Fruit fly (Drosophila melanogaster): ENCODE results near the gene CG7992.
A peak's percentile ranks its signal among the peaks of the same experiment; 100 is the strongest.

CG7992 gene

DNA sequence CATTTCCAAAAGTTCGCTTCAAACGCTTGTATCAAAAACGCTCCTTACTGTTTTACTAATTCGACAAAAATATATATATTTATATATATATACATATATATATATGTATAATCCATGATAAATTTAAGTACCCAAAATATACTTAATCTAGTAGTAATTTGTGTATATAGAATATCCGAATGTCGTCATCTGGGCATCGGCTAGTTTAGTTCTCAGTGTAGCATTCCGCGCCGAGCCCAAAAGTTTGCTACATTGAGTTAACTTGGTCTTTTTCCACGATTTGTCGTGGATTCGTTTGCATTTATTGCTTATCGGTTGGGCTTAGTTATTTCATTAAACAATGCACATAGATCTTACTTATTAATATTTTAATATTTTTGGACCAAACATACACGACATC, 34.2 kb upstream of the CG7992 start (continued):
- TF ChIP-seq CG13775 (GFP tag; optimal IDR thresholded peaks at IDR 0.05) (peak; percentile 24), Aef1 (GFP tag; IDR thresholded peaks at IDR 0.05) (peak; percentile 17; the same call in 1 of the 3 replicates), Fer3 (tag; optimal IDR thresholded peaks at IDR 0.05) (peak; percentile 14), unpg (GFP tag; optimal IDR thresholded peaks at IDR 0.05) (peak; percentile 53), rib (GFP tag; IDR thresholded peaks at IDR 0.05) (no peak), CG8924 (tag; optimal IDR thresholded peaks at IDR 0.05) (peak; percentile 12), CoRest (tag; optimal IDR thresholded peaks at IDR 0.05) (peak; percentile 14), gsb (GFP tag; IDR thresholded peaks at IDR 0.05) (no peak), Dip2 (GFP tag; IDR thresholded peaks at IDR 0.05) (no peak), CG30403 (GFP tag; optimal IDR thresholded peaks at IDR 0.05) (peak; percentile 8), NfI (GFP tag; optimal IDR thresholded peaks at IDR 0.05) (peak; percentile 25), cg (GFP tag; optimal IDR thresholded peaks at IDR 0.05) (no peak), CG10321 (GFP tag; IDR thresholded peaks at IDR 0.05) (no peak), Xrp1 (GFP tag; IDR thresholded peaks at IDR 0.05) (peak; percentile 34; the same call in 1 of the 2 replicates), wdn (GFP tag; IDR thresholded peaks at IDR 0.05) (0 out of 2 replicates have a peak, but pooled peaks have one; percentile 31), croc (GFP tag; conservative IDR thresholded peaks at IDR 0.05) (no peak), CG7556 (GFP tag; optimal IDR thresholded peaks at IDR 0.05) (no peak), MBD-R2 (GFP tag; IDR thresholded peaks at IDR 0.05) (no peak), CG10431 (GFP tag; optimal IDR thresholded peaks at IDR 0.05) (no peak), phol (tag; optimal IDR thresholded peaks at IDR 0.05) (peak; percentile 31), CG32532 (GFP tag; IDR thresholded peaks at IDR 0.05) (peak; percentile 63; the same call in 1 of the 2 replicates), CG10979 (tag; optimal IDR thresholded peaks at IDR 0.05) (peak; percentile 3), CkIIα-i1 (GFP tag; IDR thresholded peaks at IDR 0.05) (no peak), Trl (optimal IDR thresholded peaks at IDR 0.05) (no peak), Trl (GFP tag; optimal IDR thresholded peaks at IDR 0.05) (no peak), Ada2b (GFP tag; IDR thresholded peaks at IDR 0.05) (peak; percentile 27; the same call in 1 of the 2 replicates), Sry-β (GFP tag; optimal IDR thresholded peaks at IDR 0.05) (no peak), CG33557 (GFP tag; optimal IDR thresholded peaks at IDR 0.05) (no peak), vvl (GFP tag; IDR thresholded peaks at IDR 0.05) (peak; percentile 59), CG11695 (GFP tag; IDR thresholded peaks at IDR 0.05) (peak; percentile 27; the same call in 1 of the 3 replicates), caup (GFP tag; optimal IDR thresholded peaks at IDR 0.05; ENCODE audit: severe bottlenecking) (peak; percentile 22), CG4854 (GFP tag; optimal IDR thresholded peaks at IDR 0.05) (no peak), CG3065 (GFP tag; optimal IDR thresholded peaks at IDR 0.05) (no peak), CG17359 (tag; optimal IDR thresholded peaks at IDR 0.05) (peak; percentile 51), lab (GFP tag; optimal IDR thresholded peaks at IDR 0.05) (peak; percentile 37), CG7786 (GFP tag; optimal IDR thresholded peaks at IDR 0.05) (no peak)

DNA sequence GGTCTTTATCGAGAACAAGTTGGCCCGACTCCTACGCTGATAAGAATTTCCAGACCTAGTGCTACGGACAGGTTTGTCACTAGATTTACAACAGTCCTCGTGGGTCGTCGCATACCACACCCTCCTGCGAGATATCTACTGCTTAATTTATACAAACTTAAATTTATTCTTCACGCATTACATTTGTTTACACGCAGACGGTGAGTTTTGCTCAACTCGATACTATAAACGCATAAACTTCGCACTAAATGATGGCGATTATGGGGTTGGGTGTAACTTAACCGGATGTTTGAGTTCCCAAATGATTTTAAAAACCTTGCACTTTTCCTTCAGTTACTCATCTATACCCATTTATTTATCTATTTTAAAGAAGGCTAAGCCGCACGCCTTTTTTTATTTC, 33.6 kb upstream of the CG7992 start:
- no peak for TF ChIP-seq Bdp1 (GFP tag; optimal IDR thresholded peaks at IDR 0.05)
- peak; percentile 50 for TF ChIP-seq Med (GFP tag)
- peak; percentile 70 for TF ChIP-seq Ets65A (GFP tag)
- TF ChIP-seq sisA (GFP tag; IDR thresholded peaks at IDR 0.05), result no peak
- TF ChIP-seq sens (GFP tag), result peak; percentile 22

DNA sequence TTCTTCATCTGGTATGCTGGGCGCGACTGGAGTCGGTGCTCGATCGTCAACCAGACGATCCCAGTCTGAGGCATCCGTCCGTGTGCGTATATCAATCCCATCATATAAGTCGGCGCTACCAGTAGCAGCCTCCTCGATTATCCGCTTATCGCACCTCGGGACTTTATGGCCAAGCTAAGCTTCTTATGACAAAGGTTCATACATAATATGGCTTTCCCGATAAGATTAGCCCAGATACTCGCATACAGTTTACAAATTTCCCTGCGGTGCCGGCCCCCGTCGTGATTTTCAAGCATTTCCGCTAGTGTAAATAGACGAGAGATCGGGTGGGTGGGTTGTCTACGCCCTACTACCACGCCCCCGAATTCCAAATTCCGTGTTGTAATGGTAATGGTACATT, 33.2 kb upstream of the CG7992 start, which contains the start of gene CG8028:
Gene CG8028, minus strand, starts transcription at position 101 of the 400 bp plus-strand sequence.
- TF ChIP-seq kni (GFP tag; optimal IDR thresholded peaks at IDR 0.05) (no peak), CG7839 (tag; optimal IDR thresholded peaks at IDR 0.05) (no peak), h (optimal IDR thresholded peaks at IDR 0.05) (no peak), Med (GFP tag) (peak; percentile 13), CHES-1-like (GFP tag; optimal IDR thresholded peaks at IDR 0.05) (no peak)
